Fruit fly (Drosophila melanogaster) whole organism, embryonic: ENCODE data around the gene Fer3.

ENCODE experiments used
- Abd-B ChIP-seq: fragments of 200-800 bp; sonication (Bioruptor generic); optimal IDR thresholded peaks from 2 replicates; lab custom pipeline; 2018; ENCODE audit warnings: missing biosample characterization, mild to moderate bottlenecking, missing genetic modification characterization, moderate library complexity
- Atf-2 ChIP-seq: fragments of 200-800 bp; sonication (Bioruptor generic); optimal IDR thresholded peaks from 2 replicates; lab custom pipeline; 2016; ENCODE audit warnings: missing biosample characterization, missing genetic modification characterization
- B-H2 ChIP-seq: fragments of 200-800 bp; sonication (Bioruptor generic); optimal IDR thresholded peaks from 2 replicates; lab custom pipeline; 2018; ENCODE audit warnings: missing biosample characterization, mild to moderate bottlenecking, missing genetic modification characterization
- C15 ChIP-seq: fragments of 200-800 bp; sonication (Bioruptor generic); IDR thresholded peaks from 3 replicates; pipeline ENCODE4 v1.3.6; 2022; ENCODE audit warnings: missing biosample characterization, missing genetic modification characterization
- CG10147 ChIP-seq: fragments of 200-800 bp; sonication (Bioruptor generic); optimal IDR thresholded peaks from 2 replicates; lab custom pipeline; 2019; ENCODE audit warnings: missing biosample characterization, mild to moderate bottlenecking, missing genetic modification characterization, moderate library complexity
- CG10209 ChIP-seq: fragments of 200-800 bp; sonication (Bioruptor generic); optimal IDR thresholded peaks from 3 replicates; lab custom pipeline; 2017; ENCODE audit warnings: missing biosample characterization, mild to moderate bottlenecking, missing genetic modification characterization, missing genetic modification reagents
- CG10267 ChIP-seq: fragments of 200-800 bp; sonication (Bioruptor generic); optimal IDR thresholded peaks from 2 replicates; lab custom pipeline; 2018; ENCODE audit warnings: missing biosample characterization, mild to moderate bottlenecking, missing genetic modification characterization, moderate library complexity
- CG11504 ChIP-seq: fragments of 200-800 bp; sonication (Bioruptor generic); optimal IDR thresholded peaks from 3 replicates; lab custom pipeline; 2019; ENCODE audit warnings: missing biosample characterization, mild to moderate bottlenecking, missing genetic modification characterization, moderate library complexity
- CG11696 ChIP-seq: fragments of 200-800 bp; sonication (Bioruptor generic); IDR thresholded peaks from 2 replicates; pipeline ENCODE4 v1.3.6; 2022; ENCODE audit warnings: missing biosample characterization, missing genetic modification characterization
- CG12071 ChIP-seq: fragments of 200-800 bp; sonication (Bioruptor generic); optimal IDR thresholded peaks from 3 replicates; lab custom pipeline; 2018; ENCODE audit warnings: missing biosample characterization, mild to moderate bottlenecking, missing genetic modification characterization
- CG12219 ChIP-seq: fragments of 200-800 bp; sonication (Bioruptor generic); optimal IDR thresholded peaks from 3 replicates; lab custom pipeline; 2018; ENCODE audit warnings: missing biosample characterization, mild to moderate bottlenecking, missing genetic modification characterization
- CG13287 ChIP-seq: fragments of 200-800 bp; sonication (Bioruptor generic); IDR thresholded peaks from 2 replicates; pipeline ENCODE4 v1.3.6; 2022; ENCODE audit warnings: missing biosample characterization, missing genetic modification characterization; ENCODE audit not compliant: partially characterized antibody
- CG13296 ChIP-seq: fragments of 200-800 bp; sonication (Bioruptor generic); optimal IDR thresholded peaks from 3 replicates; lab custom pipeline; 2018; ENCODE audit warnings: missing biosample characterization, mild to moderate bottlenecking, missing genetic modification characterization
- CG15514 ChIP-seq: fragments of 200-800 bp; sonication (Bioruptor generic); optimal IDR thresholded peaks from 3 replicates; lab custom pipeline; 2017; ENCODE audit warnings: missing biosample characterization, missing genetic modification characterization, mild to moderate bottlenecking, moderate library complexity, missing genetic modification reagents
- CG15601 ChIP-seq: fragments of 200-800 bp; sonication (Bioruptor generic); optimal IDR thresholded peaks from 3 replicates; lab custom pipeline; 2019; ENCODE audit warnings: missing biosample characterization, mild to moderate bottlenecking, missing genetic modification characterization, moderate library complexity
- CG16813 ChIP-seq: fragments of 200-800 bp; sonication (Bioruptor generic); IDR thresholded peaks from 3 replicates; pipeline ENCODE4 v1.3.6; 2022; ENCODE audit warnings: missing biosample characterization, missing genetic modification characterization; ENCODE audit not compliant: partially characterized antibody
- CG16815 ChIP-seq: fragments of 200-800 bp; sonication (Bioruptor generic); optimal IDR thresholded peaks from 3 replicates; lab custom pipeline; 2017; ENCODE audit warnings: missing biosample characterization, mild to moderate bottlenecking, missing genetic modification characterization
- CG17328 ChIP-seq: fragments of 200-800 bp; sonication (Bioruptor generic); IDR thresholded peaks from 2 replicates; pipeline ENCODE4 v1.3.6; 2022; ENCODE audit warnings: missing biosample characterization, missing genetic modification characterization
- CG17829 ChIP-seq: fragments of 200-800 bp; optimal IDR thresholded peaks from 2 replicates; lab custom pipeline; 2019; ENCODE audit warnings: missing biosample characterization, mild to moderate bottlenecking, missing genetic modification characterization, moderate library complexity
- CG18011 ChIP-seq: fragments of 200-800 bp; sonication (Bioruptor generic); optimal IDR thresholded peaks from 2 replicates; lab custom pipeline; 2017; ENCODE audit warnings: missing biosample characterization, missing genetic modification characterization, mild to moderate bottlenecking, moderate library complexity, missing genotype
- CG42726 ChIP-seq: fragments of 200-800 bp; sonication (Bioruptor generic); IDR thresholded peaks from 2 replicates; pipeline ENCODE4 v1.3.6; 2022; ENCODE audit warnings: missing biosample characterization, missing genetic modification characterization; ENCODE audit not compliant: partially characterized antibody
- CG7271 ChIP-seq: fragments of 200-800 bp; sonication (Bioruptor generic); optimal IDR thresholded peaks from 2 replicates; lab custom pipeline; 2018; ENCODE audit warnings: missing biosample characterization, mild to moderate bottlenecking, missing genetic modification characterization, moderate library complexity
- CG7963 ChIP-seq: fragments of 200-800 bp; sonication (Bioruptor generic); IDR thresholded peaks from 3 replicates; pipeline ENCODE4 v1.3.6; 2022; ENCODE audit warnings: missing biosample characterization, missing genetic modification characterization; ENCODE audit not compliant: partially characterized antibody
- CHES-1-like ChIP-seq: fragments of 200-800 bp; sonication (Bioruptor generic); optimal IDR thresholded peaks from 2 replicates; lab custom pipeline; 2016; ENCODE audit warnings: missing biosample characterization, missing genetic modification characterization
- Camta ChIP-seq: fragments of 200-800 bp; sonication (Bioruptor generic); optimal IDR thresholded peaks from 2 replicates; lab custom pipeline; 2016; ENCODE audit warnings: missing biosample characterization, missing genetic modification characterization
- CrebB ChIP-seq: fragments of 200-800 bp; sonication (Bioruptor generic); optimal IDR thresholded peaks from 3 replicates; lab custom pipeline; 2018; ENCODE audit warnings: missing biosample characterization, mild to moderate bottlenecking, missing genetic modification characterization
- Dad ChIP-seq: fragments of 200-800 bp; sonication (Bioruptor generic); optimal IDR thresholded peaks from 3 replicates; lab custom pipeline; 2016; ENCODE audit warnings: missing biosample characterization, missing genetic modification characterization
- Drgx ChIP-seq: fragments of 200-800 bp; sonication (Bioruptor generic); IDR thresholded peaks from 2 replicates; pipeline ENCODE4 v1.3.6; 2022; ENCODE audit warnings: missing biosample characterization, missing genetic modification characterization
- Eip74EF ChIP-seq, 2 experiments: fragments of 200-800 bp in 1 of 2; fragments of >200 bp in 1 of 2; sonication (Bioruptor generic) in 1 of 2; optimal IDR thresholded peaks; 2 replicates each; lab custom pipeline; 2017 to 2019; ENCODE audit warnings: missing biosample characterization in 2 of 2, missing genetic modification characterization in 2 of 2, mild to moderate bottlenecking in 1 of 2, moderate library complexity in 1 of 2
- H2.0 ChIP-seq: fragments of 200-800 bp; sonication (Bioruptor generic); IDR thresholded peaks from 2 replicates; pipeline ENCODE4 v1.3.6; 2022; ENCODE audit warnings: missing biosample characterization, missing genetic modification characterization
- HmgZ ChIP-seq: fragments of 200-800 bp; sonication (Bioruptor generic); optimal IDR thresholded peaks from 2 replicates; lab custom pipeline; 2018; ENCODE audit warnings: missing biosample characterization, mild to moderate bottlenecking, missing genetic modification characterization
- Lpt ChIP-seq: fragments of >200 bp; optimal IDR thresholded peaks from 2 replicates; lab custom pipeline; 2018; ENCODE audit warnings: missing biosample characterization, missing genetic modification characterization
- PHDP ChIP-seq: fragments of 200-800 bp; sonication (Bioruptor generic); optimal IDR thresholded peaks from 3 replicates; lab custom pipeline; 2018; ENCODE audit warnings: missing biosample characterization, mild to moderate bottlenecking, missing genetic modification characterization, moderate library complexity
- ash1 ChIP-seq: fragments of 200-800 bp; sonication (Bioruptor generic); optimal IDR thresholded peaks from 2 replicates; lab custom pipeline; 2018; ENCODE audit warnings: missing biosample characterization, mild to moderate bottlenecking, missing genetic modification characterization
- croc ChIP-seq: fragments of 200-800 bp; sonication (Bioruptor generic); conservative IDR thresholded peaks from 3 replicates; pipeline ENCODE4 v1.3.6; 2022; ENCODE audit warnings: missing biosample characterization, missing genetic modification characterization
- crp ChIP-seq, 2 experiments: fragments of 200-800 bp; sonication (Bioruptor generic); optimal IDR thresholded peaks; 2 replicates in 1 of 2; 3 replicates in 1 of 2; lab custom pipeline; 2017; ENCODE audit warnings: missing biosample characterization in 2 of 2, missing genetic modification characterization in 2 of 2, mild to moderate bottlenecking in 1 of 2, moderate library complexity in 1 of 2
- fu2 ChIP-seq: fragments of 200-800 bp; sonication (Bioruptor generic); optimal IDR thresholded peaks from 2 replicates; lab custom pipeline; 2016; ENCODE audit warnings: missing biosample characterization, missing genetic modification characterization
- gfzf ChIP-seq: fragments of 200-800 bp; sonication (Bioruptor generic); optimal IDR thresholded peaks from 2 replicates; lab custom pipeline; 2016; ENCODE audit warnings: missing biosample characterization, mild to moderate bottlenecking, missing genetic modification characterization, moderate library complexity
- lola ChIP-seq, 3 experiments: fragments of >200 bp in 2 of 3; fragments of 200-800 bp in 1 of 3; sonication (Bioruptor generic) in 1 of 3; optimal IDR thresholded peaks; 2 replicates each; lab custom pipeline; 2017 to 2019; ENCODE audit warnings: missing biosample characterization in 3 of 3, missing genetic modification characterization in 3 of 3, mild to moderate bottlenecking in 1 of 3, moderate library complexity in 1 of 3
- nom ChIP-seq: fragments of 200-800 bp; sonication (Bioruptor generic); optimal IDR thresholded peaks from 2 replicates; lab custom pipeline; 2017; ENCODE audit warnings: missing biosample characterization, missing genetic modification characterization, mild to moderate bottlenecking, moderate library complexity, missing genetic modification reagents
- onecut ChIP-seq: fragments of 200-800 bp; sonication (Bioruptor generic); IDR thresholded peaks from 2 replicates; pipeline ENCODE4 v1.3.6; 2022; ENCODE audit warnings: missing biosample characterization, missing genetic modification characterization
- row ChIP-seq: fragments of 200-800 bp; sonication (Bioruptor generic); IDR thresholded peaks from 3 replicates; pipeline ENCODE4 v1.3.6; 2022; ENCODE audit warnings: missing biosample characterization, missing genetic modification characterization
- sd ChIP-seq: fragments of 200-800 bp; sonication (Bioruptor generic); optimal IDR thresholded peaks from 3 replicates; lab custom pipeline; 2018; ENCODE audit warnings: missing biosample characterization, mild to moderate bottlenecking, missing genetic modification characterization, moderate library complexity
- sens-2 ChIP-seq: fragments of 200-800 bp; sonication (Bioruptor generic); IDR thresholded peaks from 2 replicates; pipeline ENCODE4 v1.3.6; 2022; ENCODE audit warnings: missing biosample characterization, missing genetic modification characterization
- shn ChIP-seq: fragments of 200-800 bp; sonication (Bioruptor generic); optimal IDR thresholded peaks from 3 replicates; lab custom pipeline; 2016; ENCODE audit warnings: missing biosample characterization, missing genetic modification characterization
- stwl ChIP-seq: fragments of 200-800 bp; sonication (Bioruptor generic); optimal IDR thresholded peaks from 3 replicates; lab custom pipeline; 2018; ENCODE audit warnings: missing biosample characterization, mild to moderate bottlenecking, missing genetic modification characterization, moderate library complexity
- tgo ChIP-seq: fragments of 200-800 bp; sonication (Bioruptor generic); IDR thresholded peaks from 3 replicates; pipeline ENCODE4 v1.3.6; 2022; ENCODE audit warnings: missing biosample characterization, missing genetic modification characterization

Fer3 gene

dm6 chr3R:11669017-11669953 is 24.8 kb downstream of the Fer3 start (continued):
- TF ChIP-seq Abd-B (no peak), CG13287 (GFP tag; lab: Robert Waterston, UW) (0 out of 2 replicates have a peak, but pooled peaks have one; percentile 15), CG13296 (GFP tag; lab: Kevin White, UChicago) (peak; percentile 0), Camta (no peak), sens-2 (no peak), CG7963 (GFP tag; lab: Robert Waterston, UW) (no peak), CrebB (tag; lab: Kevin White, UChicago) (peak; percentile 17), sd (tag; lab: Kevin White, UChicago) (no peak), PHDP (tag; lab: Kevin White, UChicago) (no peak), CG42726 (GFP tag; lab: Robert Waterston, UW) (no peak), CG10267 (no peak), nom (GFP tag; lab: Kevin White, UChicago) (no peak), Drgx (GFP tag; lab: Robert Waterston, UW) (no peak), gfzf (GFP tag; lab: Kevin White, UChicago) (no peak), Dad (GFP tag; lab: Kevin White, UChicago) (no peak), row (0 out of 3 replicates have a peak, but pooled peaks have one; percentile 7), CG15601 (tag; lab: Kevin White, UChicago) (no peak), H2.0 (no peak), C15 (GFP tag; lab: Robert Waterston, UW) (no peak), Atf-2 (GFP tag; lab: Kevin White, UChicago) (no peak), CHES-1-like (GFP tag; lab: Kevin White, UChicago) (no peak), CG12071 (GFP tag; lab: Kevin White, UChicago) (no peak), onecut (GFP tag; lab: Robert Waterston, UW) (peak; percentile 36), CG16815 (no peak), CG11696 (GFP tag; lab: Robert Waterston, UW) (no peak), stwl (tag; lab: Kevin White, UChicago) (no peak), B-H2 (peak; percentile 15), Lpt (GFP tag; lab: Kevin White, UChicago) (no peak), CG10147 (GFP tag; lab: Kevin White, UChicago) (no peak), fu2 (no peak), CG16813 (0 out of 3 replicates have a peak, but pooled peaks have one; percentile 10), tgo (no peak), CG11504 (tag; lab: Kevin White, UChicago) (peak; percentile 99), CG17829 (no peak), ash1 (GFP tag; lab: Kevin White, UChicago) (no peak), CG18011 (GFP tag; lab: Kevin White, UChicago) (no peak), CG10209 (GFP tag; lab: Kevin White, UChicago) (no peak), CG7271 (tag; lab: Kevin White, UChicago) (no peak), lola (GFP tag; optimal IDR thresholded peaks at IDR 0.05; lab: Kevin White, UChicago) (no peak), HmgZ (tag; lab: Kevin White, UChicago) (peak; percentile 14), shn (no peak), CG17328 (no peak), CG12219 (GFP tag; lab: Kevin White, UChicago) (no peak), crp (GFP tag; optimal IDR thresholded peaks at IDR 0.05; lab: Kevin White, UChicago) (peak in 1 of 2 experiments; percentile 19), CG15514 (GFP tag; lab: Kevin White, UChicago) (no peak), croc (GFP tag; lab: Robert Waterston, UW) (no peak), Eip74EF (GFP tag; optimal IDR thresholded peaks at IDR 0.05; lab: Kevin White, UChicago) (no peak)
